Worm (Caenorhabditis elegans) whole organism, late embryonic: ENCODE measurements around the gene pqn-13.
"Not testable (repeated sequence)": the region's sequence is repeated elsewhere in the genome, so short reads cannot be mapped to it uniquely, and the experiment has no call there.

ENCODE experiments used
- C38D4.7 ChIP-seq: fragments of 200-800 bp; sonication (Bioruptor generic); optimal IDR thresholded peaks from 2 replicates; lab custom pipeline; 2018; ENCODE audit warnings: mild to moderate bottlenecking, missing genetic modification characterization, moderate library complexity, missing compliant biosample characterization
- K09A11.1 ChIP-seq: sonication (generic microtip); optimal IDR thresholded peaks from 2 replicates; lab custom pipeline; 2017; ENCODE audit warnings: antibody characterized with exemption, mild to moderate bottlenecking, missing genetic modification characterization, missing compliant biosample characterization; ENCODE audit not compliant: insufficient read depth
- T23F11.4 ChIP-seq: fragments of 200-800 bp; sonication (Bioruptor generic); optimal IDR thresholded peaks from 2 replicates; lab custom pipeline; 2018; ENCODE audit warnings: mild to moderate bottlenecking, missing genetic modification characterization, missing compliant biosample characterization
- ceh-34 ChIP-seq: sonication (generic microtip); optimal IDR thresholded peaks from 2 replicates; lab custom pipeline; 2016; ENCODE audit warnings: mild to moderate bottlenecking, missing genetic modification characterization, missing compliant biosample characterization
- ceh-45 ChIP-seq: fragments of 200-800 bp; sonication (Bioruptor generic); IDR thresholded peaks from 2 replicates; pipeline ENCODE4 v1.3.6; 2022; ENCODE audit warnings: missing genetic modification reagents, missing genetic modification characterization, missing compliant biosample characterization
- ceh-9 ChIP-seq: sonication (generic microtip); optimal IDR thresholded peaks from 2 replicates; lab custom pipeline; 2016; ENCODE audit warnings: mild to moderate bottlenecking, missing genetic modification characterization, inconsistent platforms, missing compliant biosample characterization
- dmd-4 ChIP-seq: sonication (generic microtip); optimal IDR thresholded peaks from 2 replicates; lab custom pipeline; 2016; ENCODE audit warnings: borderline replicate concordance, missing genetic modification characterization, missing compliant biosample characterization
- dve-1 ChIP-seq: sonication (generic microtip); optimal IDR thresholded peaks from 2 replicates; lab custom pipeline; 2017; ENCODE audit warnings: antibody characterized with exemption, mild to moderate bottlenecking, missing genetic modification characterization, missing compliant biosample characterization
- elt-4 ChIP-seq: sonication (generic microtip); optimal IDR thresholded peaks from 2 replicates; lab custom pipeline; 2016; ENCODE audit warnings: missing genetic modification characterization, missing compliant biosample characterization
- ets-4 ChIP-seq: sonication (generic microtip); optimal IDR thresholded peaks from 2 replicates; lab custom pipeline; 2016; ENCODE audit warnings: missing genetic modification characterization, missing compliant biosample characterization
- fkh-6 ChIP-seq: sonication (generic microtip); optimal IDR thresholded peaks from 2 replicates; lab custom pipeline; 2016; ENCODE audit warnings: missing genetic modification characterization, missing compliant biosample characterization
- hlh-30 ChIP-seq: sonication (generic microtip); optimal IDR thresholded peaks from 2 replicates; lab custom pipeline; 2017; ENCODE audit warnings: antibody characterized with exemption, missing genetic modification characterization, missing compliant biosample characterization; ENCODE audit not compliant: insufficient read depth
- hlh-6 ChIP-seq: sonication (generic microtip); optimal IDR thresholded peaks from 2 replicates; lab custom pipeline; 2016; ENCODE audit warnings: missing genotype, missing genetic modification characterization, missing compliant biosample characterization
- hlh-8 ChIP-seq: sonication (generic microtip); optimal IDR thresholded peaks from 2 replicates; lab custom pipeline; 2016; ENCODE audit warnings: missing genotype, missing genetic modification characterization, missing compliant biosample characterization
- lin-11 ChIP-seq: fragments of 200-800 bp; sonication (Bioruptor generic); optimal IDR thresholded peaks from 2 replicates; lab custom pipeline; 2018; ENCODE audit warnings: mild to moderate bottlenecking, missing genetic modification characterization, missing compliant biosample characterization
- mec-3 ChIP-seq: sonication (generic microtip); optimal IDR thresholded peaks from 2 replicates; lab custom pipeline; 2016; ENCODE audit warnings: borderline replicate concordance, missing genetic modification characterization, missing compliant biosample characterization
- nfya-1 ChIP-seq: sonication (generic microtip); optimal IDR thresholded peaks from 2 replicates; lab custom pipeline; 2017; ENCODE audit warnings: missing genetic modification characterization, mild to moderate bottlenecking, missing compliant biosample characterization, antibody characterized with exemption, moderate library complexity
- npax-4 ChIP-seq: sonication (generic microtip); optimal IDR thresholded peaks from 2 replicates; lab custom pipeline; 2016; ENCODE audit warnings: missing genetic modification characterization, missing compliant biosample characterization
- pag-3 ChIP-seq: sonication (generic microtip); optimal IDR thresholded peaks from 2 replicates; lab custom pipeline; 2016; ENCODE audit warnings: missing compliant biosample characterization, missing genetic modification characterization, borderline replicate concordance
- pat-9 ChIP-seq: fragments of 200-800 bp; sonication (Bioruptor generic); optimal IDR thresholded peaks from 2 replicates; lab custom pipeline; 2018; ENCODE audit warnings: mild to moderate bottlenecking, missing genetic modification characterization, moderate library complexity, missing compliant biosample characterization
- pax-1 ChIP-seq: fragments of 150-350 bp; optimal IDR thresholded peaks from 2 replicates; lab custom pipeline; 2014; ENCODE audit warnings: missing biosample characterization, missing genetic modification characterization
- pha-2 ChIP-seq: sonication (generic microtip); optimal IDR thresholded peaks from 2 replicates; lab custom pipeline; 2017; ENCODE audit warnings: mild to moderate bottlenecking, missing genetic modification characterization, missing compliant biosample characterization
- pha-4 ChIP-seq: fragments of 150-350 bp; optimal IDR thresholded peaks from 2 replicates; lab custom pipeline; 2018; ENCODE audit warnings: missing biosample characterization, missing genetic modification reagents, missing genetic modification characterization
- pqm-1 ChIP-seq: sonication (generic microtip); optimal IDR thresholded peaks from 2 replicates; lab custom pipeline; 2016; ENCODE audit warnings: missing genetic modification characterization, missing compliant biosample characterization
- rnt-1 ChIP-seq: sonication (generic microtip); optimal IDR thresholded peaks from 2 replicates; lab custom pipeline; 2016; ENCODE audit warnings: missing genetic modification characterization, missing compliant biosample characterization
- tbx-7 ChIP-seq: sonication (generic microtip); optimal IDR thresholded peaks from 2 replicates; lab custom pipeline; 2016; ENCODE audit warnings: missing genotype, missing genetic modification characterization, missing compliant biosample characterization
- unc-3 ChIP-seq, 2 experiments: fragments of 200-800 bp in 1 of 2; sonication (Bioruptor generic) in 1 of 2; sonication (generic microtip) in 1 of 2; conservative IDR thresholded peaks in 1 of 2; optimal IDR thresholded peaks in 1 of 2; 2 replicates each; pipeline versions ENCODE4 v1.3.6 to Lab custom; 2016 to 2022; ENCODE audit warnings: missing compliant biosample characterization in 2 of 2, missing genetic modification characterization in 2 of 2, missing genetic modification reagents in 1 of 2
- unc-42 ChIP-seq: sonication (generic microtip); optimal IDR thresholded peaks from 2 replicates; lab custom pipeline; 2016; ENCODE audit warnings: missing genotype, missing genetic modification characterization, missing compliant biosample characterization
- unc-55 ChIP-seq: sonication (generic microtip); optimal IDR thresholded peaks from 2 replicates; lab custom pipeline; 2017; ENCODE audit warnings: missing biosample characterization, missing genetic modification reagents, missing genetic modification characterization
- unc-86 ChIP-seq: sonication (generic microtip); optimal IDR thresholded peaks from 2 replicates; lab custom pipeline; 2016; ENCODE audit warnings: missing genetic modification characterization, missing compliant biosample characterization
- ztf-16 ChIP-seq: sonication (generic microtip); optimal IDR thresholded peaks from 2 replicates; lab custom pipeline; 2017; ENCODE audit warnings: missing genetic modification characterization, missing compliant biosample characterization

Gene pqn-13

DNA sequence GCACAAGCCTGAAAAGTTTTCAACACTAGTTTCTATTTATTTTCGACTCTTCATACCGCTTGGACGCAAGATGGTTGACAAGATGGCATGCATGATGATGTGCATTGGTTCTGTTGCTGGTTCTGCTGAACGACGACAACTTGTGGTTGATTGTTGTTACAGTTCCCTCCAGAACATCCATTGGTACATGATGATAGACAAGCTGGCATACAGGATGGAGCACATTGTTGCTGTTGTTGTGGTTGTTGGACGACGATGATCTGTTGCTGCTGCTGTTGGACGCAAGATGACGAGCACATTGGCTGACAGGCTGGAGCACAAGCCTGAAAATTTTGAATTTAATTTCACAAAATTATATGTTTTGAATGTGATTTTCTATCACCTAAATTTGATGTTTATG lies 3.6 kb downstream of the pqn-13 start:
- no peak for TF ChIP-seq dve-1 (tag; lab: Kevin White, UChicago)
- TF ChIP-seq tbx-7 (tag; lab: Kevin White, UChicago), result no peak
- TF ChIP-seq hlh-8, result no peak
- TF ChIP-seq pqm-1 (tag; lab: Kevin White, UChicago), result no peak
- no peak for TF ChIP-seq ceh-9
- no peak for TF ChIP-seq rnt-1 (tag; lab: Kevin White, UChicago)
- no peak for TF ChIP-seq fkh-6 (tag; lab: Kevin White, UChicago)
- no peak for TF ChIP-seq C38D4.7 (GFP tag; lab: Kevin White, UChicago)
- no peak for TF ChIP-seq ztf-16
- no peak for TF ChIP-seq unc-3 (GFP tag; conservative IDR thresholded peaks at IDR 0.05; lab: Robert Waterston, UW)
- TF ChIP-seq unc-3 (tag; optimal IDR thresholded peaks at IDR 0.05; lab: Kevin White, UChicago), result no peak
- TF ChIP-seq unc-86 (tag; lab: Kevin White, UChicago), result no peak

DNA sequence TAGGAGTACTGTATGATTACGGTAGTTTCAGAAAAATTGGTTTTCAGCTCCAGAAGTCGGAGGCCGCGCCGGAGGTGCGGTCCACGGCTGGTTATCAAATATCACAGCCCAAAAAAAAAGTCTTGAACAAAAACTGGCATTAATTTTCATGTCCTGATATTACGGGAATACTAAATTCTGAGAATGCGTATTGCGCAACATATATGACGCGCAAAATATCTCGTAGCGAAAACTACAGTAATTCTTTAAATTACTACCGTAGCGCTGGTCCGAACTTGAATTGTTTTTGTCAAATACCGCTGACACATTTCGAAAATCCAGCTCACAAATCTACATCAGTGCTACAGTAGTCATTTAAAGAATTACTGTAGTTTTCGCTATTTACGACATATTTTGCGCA lies 6.9 kb downstream of the pqn-13 start:
- no peak for TF ChIP-seq pha-2 (tag; lab: Kevin White, UChicago)
- TF ChIP-seq nfya-1 (tag; lab: Kevin White, UChicago), result no peak
- no peak for TF ChIP-seq pax-1 (tag; lab: Kevin White, UChicago)

DNA sequence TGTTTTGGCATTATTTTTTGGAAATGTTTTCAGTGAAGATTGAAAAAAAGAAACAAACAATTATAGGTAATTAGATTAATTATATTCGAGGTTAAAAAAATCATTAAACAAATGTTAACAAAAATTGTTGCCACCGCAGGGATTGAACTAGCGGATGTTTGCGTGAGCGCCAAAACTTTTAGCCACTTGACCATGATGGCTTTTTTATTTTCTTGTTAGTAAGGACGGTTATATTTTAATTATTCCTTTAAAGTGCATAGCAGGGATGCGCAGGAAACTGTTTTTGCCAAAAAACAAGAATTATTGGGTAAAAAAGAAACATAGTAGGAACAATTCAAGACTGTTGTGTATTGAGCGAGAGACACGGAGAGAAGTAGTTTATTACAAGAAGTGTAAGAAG lies 8.6 kb downstream of the pqn-13 start:
- TF ChIP-seq pha-4 (tag; lab: Kevin White, UChicago) (no peak), unc-55 (GFP tag; lab: Kevin White, UChicago) (no peak), ets-4 (tag; lab: Kevin White, UChicago) (no peak), pat-9 (tag; lab: Kevin White, UChicago) (no peak), ceh-34 (tag; lab: Kevin White, UChicago) (no peak), npax-4 (no peak), lin-11 (tag; lab: Kevin White, UChicago) (no peak), T23F11.4 (GFP tag; lab: Kevin White, UChicago) (no peak), unc-42 (no peak), hlh-6 (tag; lab: Kevin White, UChicago) (no peak), elt-4 (tag; lab: Kevin White, UChicago) (no peak), hlh-30 (tag; lab: Kevin White, UChicago) (no peak), mec-3 (no peak), pag-3 (no peak), dmd-4 (no peak), K09A11.1 (no peak), C38D4.7 (GFP tag; lab: Kevin White, UChicago) (no peak)
- TF ChIP-seq, all 69 proteins: peak for 0

DNA sequence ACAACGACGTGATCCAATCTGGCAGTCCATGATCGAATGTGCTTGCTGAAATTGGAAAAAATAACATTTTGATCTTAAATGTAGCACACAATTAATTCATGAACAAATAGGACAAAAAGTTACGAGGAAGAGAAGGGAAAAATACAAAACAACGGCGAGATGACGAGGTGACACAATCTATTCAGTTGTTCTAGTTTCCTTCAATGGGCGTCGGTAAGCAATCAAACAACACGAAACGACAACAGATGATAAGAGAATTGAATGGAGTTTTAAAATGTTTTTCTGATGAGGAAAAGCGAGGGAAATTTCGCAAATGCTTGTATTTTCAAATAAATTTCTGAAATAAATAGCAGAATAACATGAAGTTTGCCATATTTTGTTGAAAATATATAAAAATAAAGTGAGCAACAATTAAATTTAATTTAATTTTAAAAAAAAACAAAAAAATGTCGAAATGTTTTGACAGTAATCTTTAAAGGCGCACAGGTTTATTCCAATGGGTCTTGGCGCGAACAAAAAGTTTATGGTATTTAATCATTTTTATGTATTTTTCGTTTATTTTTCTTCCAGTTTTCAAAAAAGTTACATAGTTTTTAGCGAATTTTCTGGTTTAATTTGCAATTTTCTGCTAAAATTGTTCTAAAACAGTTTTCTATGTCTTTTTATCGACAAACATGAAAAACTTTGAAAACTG lies 9.7 kb downstream of the pqn-13 start, which contains the start of gene C14C11.7:
Gene C14C11.7, minus strand, starts transcription at position 51 of the 694 bp plus-strand sequence.
- TF ChIP-seq pag-3 (no peak), nfya-1 (tag; lab: Kevin White, UChicago) (no peak)

DNA sequence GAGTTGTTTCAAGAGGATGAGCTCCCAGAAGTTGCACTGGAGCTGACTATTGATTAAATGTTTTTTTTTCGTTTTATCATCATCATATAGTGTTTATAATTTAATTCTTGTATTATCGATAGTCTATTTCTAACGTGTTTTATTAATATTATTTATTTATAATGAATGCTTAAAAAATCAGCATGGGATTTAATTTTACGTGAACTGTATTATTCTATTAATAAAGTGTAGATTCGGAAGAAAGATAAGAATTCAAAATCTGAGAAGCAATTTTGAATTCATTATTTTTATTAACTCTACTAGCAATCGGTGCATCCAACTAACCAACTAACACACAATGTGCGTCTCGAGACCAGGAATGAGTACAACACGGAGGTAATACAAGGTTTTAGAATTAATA lies 12.6 kb downstream of the pqn-13 start, which contains the start of gene C14C11.1:
Gene C14C11.1, plus strand, starts transcription at position 301 of the 400 bp plus-strand sequence.
- not testable (repeated sequence) for TF ChIP-seq pat-9 (tag; lab: Kevin White, UChicago); ceh-45; dve-1 (tag; lab: Kevin White, UChicago)
